Worm (Caenorhabditis elegans): ENCODE measurements around the gene ppm-1.H.

ppm-1.H gene

ce11 chrIV:12279340-12279739 is 11.2 kb upstream of the ppm-1.H start, which contains the start of gene ltah-1.1:
Gene ltah-1.1, plus strand, starts transcription at chrIV:12279622.
- TF ChIP-seq tbx-11 (GFP tag; IDR thresholded peaks at IDR 0.05): no peak

DNA sequence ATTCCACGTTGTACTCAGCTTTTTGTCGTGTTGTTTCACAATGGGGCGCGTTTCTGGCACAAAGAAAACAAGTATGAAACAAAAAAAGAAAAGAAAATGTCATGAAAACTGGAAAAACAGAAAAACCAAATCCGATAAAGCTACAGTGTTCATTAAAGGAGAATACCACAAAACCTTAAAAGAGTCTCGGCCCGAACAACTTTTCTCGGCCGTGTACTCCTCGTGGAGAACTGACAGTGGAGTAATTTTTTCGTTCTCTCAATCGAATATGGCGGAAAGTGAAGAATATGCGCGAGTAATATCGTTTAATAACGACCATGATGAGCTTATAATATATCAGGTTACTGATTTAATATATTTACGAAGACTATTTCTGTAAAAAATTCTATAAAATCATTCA is 10.4 kb upstream of the ppm-1.H start, which contains the start of the genes tag-335 and vkmt-1:
Gene tag-335, minus strand, starts transcription at position 88 of the 400 bp plus-strand sequence.
Gene vkmt-1, plus strand, starts transcription at position 219 of the 400 bp plus-strand sequence.
- TF ChIP-seq F13C5.2 (tag; optimal IDR thresholded peaks at IDR 0.05) (no peak), flt-1 (GFP tag; IDR thresholded peaks at IDR 0.05) (no peak), tbx-11 (GFP tag; IDR thresholded peaks at IDR 0.05) (no peak), aly-1 (tag; optimal IDR thresholded peaks at IDR 0.05) (no peak), hmg-4 (GFP tag; optimal IDR thresholded peaks at IDR 0.05) (no peak), tra-4 (tag; optimal IDR thresholded peaks at IDR 0.05) (no peak), ceh-36 (tag; optimal IDR thresholded peaks at IDR 0.05) (no peak), hmbx-1 (tag; optimal IDR thresholded peaks at IDR 0.05) (no peak), scrt-1 (GFP tag; IDR thresholded peaks at IDR 0.05) (no peak), hnd-1 (tag; optimal IDR thresholded peaks at IDR 0.05) (no peak), B0310.2 (tag; optimal IDR thresholded peaks at IDR 0.05) (no peak), ets-7 (tag; optimal IDR thresholded peaks at IDR 0.05) (no peak), tbx-37 (GFP tag; conservative IDR thresholded peaks at IDR 0.05) (no peak), ceh-13 (GFP tag; optimal IDR thresholded peaks at IDR 0.05) (no peak), ama-1 (optimal IDR thresholded peaks at IDR 0.05) (no peak), pes-1 (GFP tag; IDR thresholded peaks at IDR 0.05) (no peak), sea-1 (GFP tag; conservative IDR thresholded peaks at IDR 0.05) (no peak)

- TF ChIP-seq ceh-13 (GFP tag; optimal IDR thresholded peaks at IDR 0.05) (no peak), tbx-37 (GFP tag; conservative IDR thresholded peaks at IDR 0.05) (no peak), flt-1 (GFP tag; IDR thresholded peaks at IDR 0.05) (no peak), ama-1 (optimal IDR thresholded peaks at IDR 0.05) (no peak)
Observed at ce11 chrIV:12275892-12276291, 7.8 kb upstream of the ppm-1.H start, which contains the start of gene vps-8. Gene vps-8, minus strand, starts transcription at chrIV:12275992.

DNA sequence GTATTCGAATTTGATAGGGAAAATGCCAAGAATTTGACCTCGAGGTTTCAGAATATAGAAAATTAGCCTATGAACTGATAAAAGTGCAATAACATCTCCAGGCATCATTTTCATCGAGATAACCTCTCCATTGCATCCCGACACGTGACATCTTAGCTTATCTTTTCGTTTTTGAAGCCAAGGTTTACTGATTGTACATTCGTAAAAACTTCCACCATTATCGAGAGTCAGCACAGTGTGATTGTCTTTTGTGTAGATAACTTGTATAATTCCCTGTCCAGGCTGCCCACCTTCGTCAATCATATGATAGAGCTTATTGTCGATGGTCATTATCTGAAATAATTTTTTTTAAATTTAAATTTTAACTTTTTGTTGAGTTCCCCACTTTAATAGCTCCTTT is 6.2 kb upstream of the ppm-1.H start:
- TF ChIP-seq ets-7 (tag; optimal IDR thresholded peaks at IDR 0.05) (no peak), tra-4 (tag; optimal IDR thresholded peaks at IDR 0.05) (no peak), tbx-11 (GFP tag; IDR thresholded peaks at IDR 0.05) (no peak), aly-1 (tag; optimal IDR thresholded peaks at IDR 0.05) (no peak)

DNA sequence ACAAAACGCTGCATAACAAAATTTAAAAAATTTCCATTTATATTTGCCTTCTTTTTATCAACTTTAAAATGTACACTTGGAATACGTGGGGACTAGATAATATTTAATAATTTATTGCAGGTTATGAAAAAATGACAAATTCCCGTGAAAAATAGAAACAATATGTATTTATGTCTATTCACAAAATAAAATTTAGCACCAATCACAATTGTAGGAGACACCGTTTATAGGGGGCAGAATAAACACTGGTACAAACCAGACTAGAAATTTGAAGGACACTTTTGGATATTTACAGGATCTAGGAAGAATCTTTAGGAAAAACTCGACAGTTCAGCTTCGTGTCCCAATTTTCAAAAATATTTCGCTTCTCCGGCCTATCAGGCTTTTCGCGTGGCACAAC is 2.3 kb upstream of the ppm-1.H start, which contains the start of gene C42C1.3:
Gene C42C1.3, minus strand, starts transcription at position 101 of the 400 bp plus-strand sequence.
- no peak for TF ChIP-seq tbx-37 (GFP tag; conservative IDR thresholded peaks at IDR 0.05)
- no peak for TF ChIP-seq ceh-36 (tag; optimal IDR thresholded peaks at IDR 0.05)
- TF ChIP-seq aly-1 (tag; optimal IDR thresholded peaks at IDR 0.05): no peak
- TF ChIP-seq ceh-13 (GFP tag; optimal IDR thresholded peaks at IDR 0.05): no peak
- TF ChIP-seq tra-4 (tag; optimal IDR thresholded peaks at IDR 0.05): no peak
- TF ChIP-seq hmg-4 (GFP tag; optimal IDR thresholded peaks at IDR 0.05): no peak
- no peak for TF ChIP-seq ets-7 (tag; optimal IDR thresholded peaks at IDR 0.05)
- TF ChIP-seq F13C5.2 (tag; optimal IDR thresholded peaks at IDR 0.05): no peak
- no peak for TF ChIP-seq ama-1 (optimal IDR thresholded peaks at IDR 0.05)
- TF ChIP-seq pes-1 (GFP tag; IDR thresholded peaks at IDR 0.05): no peak
- no peak for TF ChIP-seq flt-1 (GFP tag; IDR thresholded peaks at IDR 0.05)
- no peak for TF ChIP-seq hmbx-1 (tag; optimal IDR thresholded peaks at IDR 0.05)
- no peak for TF ChIP-seq sea-1 (GFP tag; conservative IDR thresholded peaks at IDR 0.05)
- TF ChIP-seq tbx-11 (GFP tag; IDR thresholded peaks at IDR 0.05): no peak
- no peak for TF ChIP-seq scrt-1 (GFP tag; IDR thresholded peaks at IDR 0.05)
- TF ChIP-seq hnd-1 (tag; optimal IDR thresholded peaks at IDR 0.05): no peak
- no peak for TF ChIP-seq B0310.2 (tag; optimal IDR thresholded peaks at IDR 0.05)

- no peak for TF ChIP-seq hnd-1 (tag; optimal IDR thresholded peaks at IDR 0.05)
- no peak for TF ChIP-seq hmg-4 (GFP tag; optimal IDR thresholded peaks at IDR 0.05)
- TF ChIP-seq scrt-1 (GFP tag; IDR thresholded peaks at IDR 0.05): no peak
- TF ChIP-seq ets-7 (tag; optimal IDR thresholded peaks at IDR 0.05): no peak
- no peak for TF ChIP-seq ceh-36 (tag; optimal IDR thresholded peaks at IDR 0.05)
- TF ChIP-seq tbx-11 (GFP tag; IDR thresholded peaks at IDR 0.05): no peak
- TF ChIP-seq aly-1 (tag; optimal IDR thresholded peaks at IDR 0.05): no peak
- TF ChIP-seq flt-1 (GFP tag; IDR thresholded peaks at IDR 0.05): no peak
- TF ChIP-seq sea-1 (GFP tag; conservative IDR thresholded peaks at IDR 0.05): no peak
- no peak for TF ChIP-seq F13C5.2 (tag; optimal IDR thresholded peaks at IDR 0.05)
- no peak for TF ChIP-seq tbx-37 (GFP tag; conservative IDR thresholded peaks at IDR 0.05)
- no peak for TF ChIP-seq ama-1 (optimal IDR thresholded peaks at IDR 0.05)
- TF ChIP-seq hmbx-1 (tag; optimal IDR thresholded peaks at IDR 0.05): no peak
- no peak for TF ChIP-seq pes-1 (GFP tag; IDR thresholded peaks at IDR 0.05)
- no peak for TF ChIP-seq B0310.2 (tag; optimal IDR thresholded peaks at IDR 0.05)
- TF ChIP-seq ceh-13 (GFP tag; optimal IDR thresholded peaks at IDR 0.05): no peak
- TF ChIP-seq tra-4 (tag; optimal IDR thresholded peaks at IDR 0.05): no peak
Observed at ce11 chrIV:12265877-12266276, 2.2 kb downstream of the ppm-1.H start.

- TF ChIP-seq sea-1 (GFP tag; conservative IDR thresholded peaks at IDR 0.05): no peak
- no peak for TF ChIP-seq ceh-36 (tag; optimal IDR thresholded peaks at IDR 0.05)
- TF ChIP-seq tbx-37 (GFP tag; conservative IDR thresholded peaks at IDR 0.05): no peak
- no peak for TF ChIP-seq pes-1 (GFP tag; IDR thresholded peaks at IDR 0.05)
- no peak for TF ChIP-seq ama-1 (optimal IDR thresholded peaks at IDR 0.05)
- TF ChIP-seq F13C5.2 (tag; optimal IDR thresholded peaks at IDR 0.05): no peak
- no peak for TF ChIP-seq hnd-1 (tag; optimal IDR thresholded peaks at IDR 0.05)
- no peak for TF ChIP-seq ets-7 (tag; optimal IDR thresholded peaks at IDR 0.05)
- no peak for TF ChIP-seq scrt-1 (GFP tag; IDR thresholded peaks at IDR 0.05)
- TF ChIP-seq hmbx-1 (tag; optimal IDR thresholded peaks at IDR 0.05): no peak
- TF ChIP-seq ceh-13 (GFP tag; optimal IDR thresholded peaks at IDR 0.05): no peak
- TF ChIP-seq hmg-4 (GFP tag; optimal IDR thresholded peaks at IDR 0.05): no peak
Observed at ce11 chrIV:12261353-12261752, 6.8 kb downstream of the ppm-1.H start, which contains the start of gene sre-14. Gene sre-14, minus strand, starts transcription at chrIV:12261453.

Measured in whole organism, early embryonic.